Worm (Caenorhabditis elegans): Measurements from ENCODE around the gene efr-3.
A peak's percentile ranks its signal among the peaks of the same experiment; 100 is the strongest.

Gene efr-3

ce11 chrII:6292527-6292926 is 28.4 kb downstream of the efr-3 start, which contains the start of gene nyn-3:
Gene nyn-3, minus strand, starts transcription at chrII:6292627.
- no peak for TF ChIP-seq tbx-7 (tag; optimal IDR thresholded peaks at IDR 0.05)
- TF ChIP-seq ztf-16 (tag; optimal IDR thresholded peaks at IDR 0.05), result no peak
- TF ChIP-seq hlh-15 (tag; optimal IDR thresholded peaks at IDR 0.05), result no peak
- TF ChIP-seq ama-1 (optimal IDR thresholded peaks at IDR 0.05), result no peak

ce11 chrII:6290047-6290582 is 30.8 kb downstream of the efr-3 start, which contains the start of gene upb-1:
Gene upb-1, minus strand, starts transcription at chrII:6290097.
- peak; percentile 70 for TF ChIP-seq unc-55 (GFP tag; optimal IDR thresholded peaks at IDR 0.05)
- no peak for TF ChIP-seq lim-6 (tag; optimal IDR thresholded peaks at IDR 0.05)
- TF ChIP-seq elt-2 (tag; optimal IDR thresholded peaks at IDR 0.05), result peak; percentile 82

ce11 chrII:6288104-6288503 is 32.9 kb downstream of the efr-3 start:
- TF ChIP-seq sox-2 (GFP tag; IDR thresholded peaks at IDR 0.05) (no peak), lin-11 (tag; optimal IDR thresholded peaks at IDR 0.05) (no peak), hlh-8 (tag; optimal IDR thresholded peaks at IDR 0.05) (no peak), ref-2 (tag; optimal IDR thresholded peaks at IDR 0.05) (no peak), dve-1 (tag; optimal IDR thresholded peaks at IDR 0.05) (no peak), pros-1 (tag; optimal IDR thresholded peaks at IDR 0.05) (no peak), C38D4.7 (GFP tag; optimal IDR thresholded peaks at IDR 0.05) (no peak), hlh-15 (tag; optimal IDR thresholded peaks at IDR 0.05) (no peak), tbx-2 (tag; optimal IDR thresholded peaks at IDR 0.05) (no peak), F13H6.1 (tag; optimal IDR thresholded peaks at IDR 0.05) (no peak)

- TF ChIP-seq ceh-30 (tag; optimal IDR thresholded peaks at IDR 0.05) (no peak), tbx-7 (tag; optimal IDR thresholded peaks at IDR 0.05) (no peak), pat-9 (tag; optimal IDR thresholded peaks at IDR 0.05) (no peak), T23F11.4 (GFP tag; optimal IDR thresholded peaks at IDR 0.05) (no peak), nhr-232 (tag; optimal IDR thresholded peaks at IDR 0.05) (no peak), ahr-1 (tag; optimal IDR thresholded peaks at IDR 0.05) (no peak), sdc-2 (tag; optimal IDR thresholded peaks at IDR 0.05) (no peak), lin-11 (tag; optimal IDR thresholded peaks at IDR 0.05) (no peak), unc-3 (GFP tag; conservative IDR thresholded peaks at IDR 0.05) (no peak), unc-3 (tag; optimal IDR thresholded peaks at IDR 0.05) (no peak), ceh-48 (tag; optimal IDR thresholded peaks at IDR 0.05) (no peak), pax-1 (tag; optimal IDR thresholded peaks at IDR 0.05) (no peak), Y22D7AL.16 (tag; optimal IDR thresholded peaks at IDR 0.05) (no peak), fax-1 (tag; optimal IDR thresholded peaks at IDR 0.05) (no peak), hlh-13 (GFP tag; optimal IDR thresholded peaks at IDR 0.05) (no peak), pha-2 (tag; optimal IDR thresholded peaks at IDR 0.05) (no peak), ceh-34 (tag; optimal IDR thresholded peaks at IDR 0.05) (no peak), nfya-1 (tag; optimal IDR thresholded peaks at IDR 0.05) (no peak), ttx-3 (tag; optimal IDR thresholded peaks at IDR 0.05) (no peak), pha-4 (tag; optimal IDR thresholded peaks at IDR 0.05) (no peak), unc-42 (tag; optimal IDR thresholded peaks at IDR 0.05) (no peak)
Observed at ce11 chrII:6286865-6287264, 34.1 kb downstream of the efr-3 start, which contains the start of gene F13H8.6. Gene F13H8.6, minus strand, starts transcription at chrII:6286965.

ce11 chrII:6283074-6283473 is 37.9 kb downstream of the efr-3 start, which contains the start of gene F13H8.1:
Gene F13H8.1, plus strand, starts transcription at chrII:6283384.
- TF ChIP-seq F13H6.1 (tag; optimal IDR thresholded peaks at IDR 0.05) (no peak), unc-3 (GFP tag; conservative IDR thresholded peaks at IDR 0.05) (no peak), unc-3 (tag; optimal IDR thresholded peaks at IDR 0.05) (no peak), sox-4 (tag; optimal IDR thresholded peaks at IDR 0.05) (no peak), ceh-30 (tag; optimal IDR thresholded peaks at IDR 0.05) (no peak), ceh-9 (tag; optimal IDR thresholded peaks at IDR 0.05) (no peak), pha-4 (tag; optimal IDR thresholded peaks at IDR 0.05) (no peak), ceh-45 (GFP tag; IDR thresholded peaks at IDR 0.05) (no peak), K09A11.1 (tag; optimal IDR thresholded peaks at IDR 0.05; ENCODE audit: insufficient read depth) (no peak)
